Worm (Caenorhabditis elegans) whole organism, mixed stage, embryonic: Measurements from ENCODE around the gene crn-6.

Source experiments
- M03D4.4 ChIP-seq: sonication (generic microtip); optimal IDR thresholded peaks from 2 replicates; lab custom pipeline; 2017; ENCODE audit warnings: mild to moderate bottlenecking, missing genetic modification characterization, missing compliant biosample characterization
- bed-3 ChIP-seq: fragments of 200-800 bp; sonication (Bioruptor generic); optimal IDR thresholded peaks from 3 replicates; lab custom pipeline; 2018; ENCODE audit warnings: mild to moderate bottlenecking, missing genetic modification characterization, moderate library complexity, missing compliant biosample characterization
- blmp-1 ChIP-seq: fragments of 150-350 bp; optimal IDR thresholded peaks from 2 replicates; lab custom pipeline; 2014; ENCODE audit warnings: missing biosample characterization, missing genetic modification characterization
- ceh-39 ChIP-seq: fragments of 150-350 bp; optimal IDR thresholded peaks from 2 replicates; lab custom pipeline; 2014; ENCODE audit warnings: missing biosample characterization, missing genetic modification characterization
- ceh-43 ChIP-seq: fragments of 200-800 bp; sonication (Bioruptor generic); optimal IDR thresholded peaks from 2 replicates; lab custom pipeline; 2018; ENCODE audit warnings: mild to moderate bottlenecking, missing genetic modification characterization, moderate library complexity, missing compliant biosample characterization
- ceh-83 ChIP-seq: fragments of 200-800 bp; sonication (Bioruptor generic); optimal IDR thresholded peaks from 2 replicates; lab custom pipeline; 2018; ENCODE audit warnings: mild to moderate bottlenecking, missing genetic modification characterization, missing compliant biosample characterization
- ces-1 ChIP-seq: fragments of 150-350 bp; optimal IDR thresholded peaks from 2 replicates; lab custom pipeline; 2014; ENCODE audit warnings: missing biosample characterization, missing genetic modification reagents, missing genetic modification characterization
- drap-1 ChIP-seq: fragments of 200-800 bp; sonication (Bioruptor generic); optimal IDR thresholded peaks from 3 replicates; lab custom pipeline; 2018; ENCODE audit warnings: mild to moderate bottlenecking, missing genetic modification characterization, missing compliant biosample characterization
- elt-1 ChIP-seq: sonication (generic microtip); optimal IDR thresholded peaks from 2 replicates; lab custom pipeline; 2017; ENCODE audit warnings: missing genetic modification characterization, mild to moderate bottlenecking, missing compliant biosample characterization, antibody characterized with exemption, moderate library complexity, borderline replicate concordance; ENCODE audit not compliant: insufficient read depth
- elt-3 ChIP-seq: fragments of 150-350 bp; optimal IDR thresholded peaks from 2 replicates; lab custom pipeline; 2014; ENCODE audit warnings: missing biosample characterization, missing genetic modification characterization
- flh-1 ChIP-seq: fragments of 200-800 bp; sonication (Bioruptor generic); optimal IDR thresholded peaks from 2 replicates; lab custom pipeline; 2018; ENCODE audit warnings: mild to moderate bottlenecking, missing genetic modification characterization, moderate library complexity, missing compliant biosample characterization
- ham-2 ChIP-seq: fragments of 200-800 bp; sonication (Bioruptor generic); optimal IDR thresholded peaks from 2 replicates; lab custom pipeline; 2018; ENCODE audit warnings: mild to moderate bottlenecking, missing genetic modification characterization, missing compliant biosample characterization
- hlh-1 ChIP-seq: fragments of 150-350 bp; optimal IDR thresholded peaks from 2 replicates; lab custom pipeline; 2014; ENCODE audit warnings: missing biosample characterization, missing genetic modification reagents, missing genetic modification characterization
- lin-13 ChIP-seq: fragments of 150-350 bp; optimal IDR thresholded peaks from 2 replicates; lab custom pipeline; 2014; ENCODE audit warnings: missing biosample characterization, missing genetic modification characterization
- lsy-2 ChIP-seq: fragments of 150-350 bp; optimal IDR thresholded peaks from 2 replicates; lab custom pipeline; 2014; ENCODE audit warnings: missing biosample characterization, missing genetic modification characterization
- mep-1 ChIP-seq: fragments of 150-350 bp; optimal IDR thresholded peaks from 2 replicates; lab custom pipeline; 2017; ENCODE audit warnings: missing biosample characterization, missing genetic modification reagents, missing genetic modification characterization, inconsistent platforms
- nhr-12 ChIP-seq: fragments of 150-350 bp; optimal IDR thresholded peaks from 2 replicates; lab custom pipeline; 2014; ENCODE audit warnings: missing biosample characterization, missing genetic modification characterization
- nhr-2 ChIP-seq: fragments of 150-350 bp; optimal IDR thresholded peaks from 2 replicates; lab custom pipeline; 2014; ENCODE audit warnings: missing biosample characterization, missing genetic modification characterization
- nhr-237 ChIP-seq: fragments of 150-350 bp; optimal IDR thresholded peaks from 2 replicates; lab custom pipeline; 2014; ENCODE audit warnings: missing biosample characterization, missing genetic modification characterization
- nhr-28 ChIP-seq: fragments of 150-350 bp; optimal IDR thresholded peaks from 2 replicates; lab custom pipeline; 2014; ENCODE audit warnings: missing biosample characterization, missing genetic modification characterization
- nhr-76 ChIP-seq: sonication (generic microtip); optimal IDR thresholded peaks from 2 replicates; lab custom pipeline; 2017; ENCODE audit warnings: missing biosample characterization, missing genetic modification characterization
- pha-4 ChIP-seq: fragments of 150-350 bp; optimal IDR thresholded peaks from 2 replicates; lab custom pipeline; 2018; ENCODE audit warnings: missing biosample characterization, missing genetic modification reagents, missing genetic modification characterization
- snpc-4 ChIP-seq: fragments of 150-350 bp; optimal IDR thresholded peaks from 2 replicates; lab custom pipeline; 2014; ENCODE audit warnings: missing biosample characterization, missing genetic modification characterization
- tbx-8 ChIP-seq: fragments of 200-800 bp; sonication (Bioruptor generic); optimal IDR thresholded peaks from 2 replicates; lab custom pipeline; 2018; ENCODE audit warnings: mild to moderate bottlenecking, missing genetic modification characterization, moderate library complexity, missing compliant biosample characterization
- unc-120 ChIP-seq: sonication (generic microtip); optimal IDR thresholded peaks from 2 replicates; lab custom pipeline; 2017; ENCODE audit warnings: missing genetic modification characterization, missing compliant biosample characterization; ENCODE audit not compliant: poor library complexity, severe bottlenecking
- unc-62 ChIP-seq: fragments of 150-350 bp; optimal IDR thresholded peaks from 2 replicates; lab custom pipeline; 2014; ENCODE audit warnings: missing biosample characterization, missing genetic modification reagents, missing genetic modification characterization
- zip-8 ChIP-seq: fragments of 150-350 bp; optimal IDR thresholded peaks from 2 replicates; lab custom pipeline; 2014; ENCODE audit warnings: missing biosample characterization, missing genetic modification characterization
- ztf-11 ChIP-seq: fragments of 150-350 bp; optimal IDR thresholded peaks from 2 replicates; lab custom pipeline; 2014; ENCODE audit warnings: missing biosample characterization, missing genetic modification characterization

crn-6 gene

DNA sequence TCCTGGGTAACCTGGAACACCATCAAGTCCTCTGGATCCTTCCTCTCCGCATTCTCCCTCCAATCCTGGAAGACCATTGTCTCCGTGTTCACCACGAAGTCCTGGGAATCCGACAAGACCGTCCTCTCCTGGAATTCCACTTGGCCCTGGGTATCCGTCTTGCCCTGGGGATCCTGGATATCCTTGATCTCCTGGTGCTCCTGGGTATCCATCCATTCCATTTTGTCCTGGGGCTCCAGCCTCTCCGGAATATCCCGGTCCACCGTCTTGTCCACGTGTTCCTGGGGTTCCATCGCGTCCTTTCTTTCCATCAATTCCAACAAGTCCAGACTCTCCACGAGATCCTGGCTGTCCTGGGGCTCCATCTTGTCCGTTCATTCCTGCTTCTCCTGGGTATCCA, 27.0 kb upstream of the crn-6 start:
- TF ChIP-seq drap-1 (GFP tag; lab: Kevin White, UChicago) (no peak), bed-3 (GFP tag; lab: Kevin White, UChicago) (no peak), mep-1 (tag; lab: Kevin White, UChicago) (no peak), elt-1 (tag; lab: Kevin White, UChicago) (no peak), ceh-43 (GFP tag; lab: Kevin White, UChicago) (no peak)

ce11 chrIII:9344347-9344746, 22.7 kb upstream of the crn-6 start, which contains the start of gene emb-9:
TSS of gene emb-9 (minus strand) at chrIII:9344447.
- TF ChIP-seq snpc-4 (tag; lab: Kevin White, UChicago) (no peak), elt-3 (tag; lab: Kevin White, UChicago) (no peak), elt-1 (tag; lab: Kevin White, UChicago) (no peak), nhr-12 (tag; lab: Kevin White, UChicago) (no peak)
- TF ChIP-seq, all 35 proteins: peak for 0

ce11 chrIII:9346114-9346513, 21.0 kb upstream of the crn-6 start:
- TF ChIP-seq elt-1 (tag; lab: Kevin White, UChicago) (no peak), unc-62 (GFP tag; lab: Kevin White, UChicago) (peak; percentile 98), nhr-237 (tag; lab: Kevin White, UChicago) (no peak), hlh-1 (tag; lab: Kevin White, UChicago) (peak; percentile 99), nhr-28 (no peak)

ce11 chrIII:9346722-9347121, 20.3 kb upstream of the crn-6 start:
- TF ChIP-seq zip-8 (tag; lab: Kevin White, UChicago) = no peak
- TF ChIP-seq unc-62 (GFP tag; lab: Kevin White, UChicago) = peak; percentile 24
- no peak for TF ChIP-seq blmp-1 (tag; lab: Kevin White, UChicago)
- no peak for TF ChIP-seq M03D4.4
- TF ChIP-seq hlh-1 (tag; lab: Kevin White, UChicago) = peak; percentile 91

ce11 chrIII:9353814-9354213, 13.3 kb upstream of the crn-6 start:
- TF ChIP-seq lin-13 (tag; lab: Kevin White, UChicago) (no peak), drap-1 (GFP tag; lab: Kevin White, UChicago) (no peak), pha-4 (tag; lab: Kevin White, UChicago) (peak; percentile 34)

- TF ChIP-seq ham-2 (no peak), blmp-1 (tag; lab: Kevin White, UChicago) (no peak), M03D4.4 (no peak), ces-1 (GFP tag; lab: Kevin White, UChicago) (no peak), ceh-83 (GFP tag; lab: Kevin White, UChicago) (no peak), nhr-76 (tag; lab: Kevin White, UChicago) (no peak), ceh-43 (GFP tag; lab: Kevin White, UChicago) (no peak), ztf-11 (tag; lab: Kevin White, UChicago) (no peak), bed-3 (GFP tag; lab: Kevin White, UChicago) (no peak), tbx-8 (no peak), mep-1 (tag; lab: Kevin White, UChicago) (no peak), lin-13 (tag; lab: Kevin White, UChicago) (no peak), flh-1 (no peak), snpc-4 (tag; lab: Kevin White, UChicago) (no peak), lsy-2 (no peak), elt-3 (tag; lab: Kevin White, UChicago) (no peak), unc-120 (no peak), nhr-2 (no peak)
- TF ChIP-seq, all 35 proteins: peak for 0
Measured at ce11 chrIII:9355412-9355969, 11.6 kb upstream of the crn-6 start, which contains the start of gene chtb-1. TSS of gene chtb-1 (minus strand) at chrIII:9355462.

DNA sequence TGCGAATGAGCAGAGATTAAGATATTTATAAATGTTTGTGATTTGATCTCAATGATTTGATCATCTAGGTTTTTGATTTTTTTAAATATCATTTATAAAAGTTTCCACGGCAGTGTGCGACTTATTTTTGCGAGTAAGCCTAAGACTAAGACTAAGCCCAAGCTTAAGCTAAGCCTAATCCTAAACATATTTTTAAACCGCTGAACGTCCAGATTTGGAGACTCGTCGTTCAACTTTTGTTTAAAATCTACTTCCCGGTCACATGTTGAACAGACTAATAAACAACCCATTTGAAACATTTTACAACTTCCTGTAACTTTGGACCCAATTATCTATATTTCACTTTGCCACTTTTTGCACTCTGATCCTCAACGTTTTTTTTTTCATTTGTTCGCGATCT, 8.0 kb upstream of the crn-6 start, which contains the start of gene K04H4.5:
K04H4.5 (plus strand) TSS at position 301 of the 400 bp plus-strand sequence.
- TF ChIP-seq nhr-28 (no peak), hlh-1 (tag; lab: Kevin White, UChicago) (no peak), ceh-39 (tag; lab: Kevin White, UChicago) (no peak), snpc-4 (tag; lab: Kevin White, UChicago) (no peak)
